Fruit fly (Drosophila melanogaster): ENCODE data around the gene CG10376.

The CG10376 gene

dm6 chr2L:18663395-18663794, 39.5 kb downstream of the CG10376 start (continued):
- TF ChIP-seq CG1621 (tag; optimal IDR thresholded peaks at IDR 0.05) (no peak), CG10669 (GFP tag; optimal IDR thresholded peaks at IDR 0.05) (no peak), CG8319 (GFP tag; optimal IDR thresholded peaks at IDR 0.05) (no peak), svp (GFP tag) (peak; percentile 70), Sox15 (GFP tag; optimal IDR thresholded peaks at IDR 0.05) (no peak), CG6854 (GFP tag; optimal IDR thresholded peaks at IDR 0.05) (no peak), achi (GFP tag; optimal IDR thresholded peaks at IDR 0.05) (no peak), Sox14 (GFP tag; optimal IDR thresholded peaks at IDR 0.05) (peak; percentile 19), dsx (GFP tag; optimal IDR thresholded peaks at IDR 0.05; ENCODE audit: poor library complexity, severe bottlenecking) (no peak), vri (GFP tag; optimal IDR thresholded peaks at IDR 0.05) (no peak), CG6276 (GFP tag; optimal IDR thresholded peaks at IDR 0.05) (peak; percentile 22), CG6808 (GFP tag; optimal IDR thresholded peaks at IDR 0.05) (no peak), CG6792 (GFP tag; optimal IDR thresholded peaks at IDR 0.05) (no peak), fd85E (GFP tag; optimal IDR thresholded peaks at IDR 0.05) (no peak), Hr39 (GFP tag; optimal IDR thresholded peaks at IDR 0.05) (no peak), fkh (GFP tag; optimal IDR thresholded peaks at IDR 0.05) (no peak), CG3919 (GFP tag; optimal IDR thresholded peaks at IDR 0.05) (peak; percentile 18)

- TF ChIP-seq Ets96B (tag; optimal IDR thresholded peaks at IDR 0.05) (no peak), CG10631 (GFP tag; optimal IDR thresholded peaks at IDR 0.05) (no peak), CG6163 (GFP tag; IDR thresholded peaks at IDR 0.05) (no peak), Hr4 (GFP tag; optimal IDR thresholded peaks at IDR 0.05) (peak; percentile 1), Eip78C (GFP tag) (peak; percentile 61), CG11294 (GFP tag; IDR thresholded peaks at IDR 0.05) (no peak)
Observed at dm6 chr2L:18658108-18658507, 44.8 kb downstream of the CG10376 start.

dm6 chr2L:18656691-18657237, 46.1 kb downstream of the CG10376 start:
- TF ChIP-seq spab (GFP tag; optimal IDR thresholded peaks at IDR 0.05) (no peak), dsx (GFP tag; optimal IDR thresholded peaks at IDR 0.05; ENCODE audit: poor library complexity, severe bottlenecking) (no peak), Eip78C (GFP tag) (peak; percentile 20), fkh (GFP tag; optimal IDR thresholded peaks at IDR 0.05) (no peak), CG6792 (GFP tag; optimal IDR thresholded peaks at IDR 0.05) (no peak), CG11294 (GFP tag; IDR thresholded peaks at IDR 0.05) (no peak), Hr4 (GFP tag; optimal IDR thresholded peaks at IDR 0.05) (no peak), Ets21C (GFP tag; optimal IDR thresholded peaks at IDR 0.05) (no peak), CG6854 (GFP tag; optimal IDR thresholded peaks at IDR 0.05) (no peak), CG32006 (GFP tag; optimal IDR thresholded peaks at IDR 0.05) (peak; percentile 6), CG6808 (GFP tag; optimal IDR thresholded peaks at IDR 0.05) (no peak), CG3032 (tag; optimal IDR thresholded peaks at IDR 0.05) (no peak), svp (GFP tag) (peak; percentile 25), vri (GFP tag; optimal IDR thresholded peaks at IDR 0.05) (no peak), CG15336 (GFP tag; IDR thresholded peaks at IDR 0.05) (no peak), pdm3 (GFP tag; optimal IDR thresholded peaks at IDR 0.05) (no peak), ss (GFP tag; optimal IDR thresholded peaks at IDR 0.05) (no peak), eg (GFP tag; IDR thresholded peaks at IDR 0.05) (peak; percentile 22; the same call in 1 of the 3 replicates), acj6 (GFP tag; optimal IDR thresholded peaks at IDR 0.05) (no peak), CG10669 (GFP tag; optimal IDR thresholded peaks at IDR 0.05) (no peak)

- no peak for TF ChIP-seq CG11294 (GFP tag; IDR thresholded peaks at IDR 0.05)
- peak; percentile 81 for TF ChIP-seq Met (GFP tag; optimal IDR thresholded peaks at IDR 0.05)
- no peak for TF ChIP-seq fd85E (GFP tag; optimal IDR thresholded peaks at IDR 0.05)
- TF ChIP-seq topi (GFP tag; optimal IDR thresholded peaks at IDR 0.05) = peak; percentile 95
- TF ChIP-seq CG6854 (GFP tag; optimal IDR thresholded peaks at IDR 0.05) = no peak
- TF ChIP-seq Gug (GFP tag; IDR thresholded peaks at IDR 0.05) = peak; percentile 35; the same call in 1 of the 2 replicates
- peak; percentile 61 for TF ChIP-seq Eip93F (GFP tag; optimal IDR thresholded peaks at IDR 0.05)
- TF ChIP-seq acj6 (GFP tag; optimal IDR thresholded peaks at IDR 0.05) = peak; percentile 83
- TF ChIP-seq Sox15 (GFP tag; optimal IDR thresholded peaks at IDR 0.05) = peak; percentile 70
- no peak for TF ChIP-seq fkh (GFP tag; optimal IDR thresholded peaks at IDR 0.05)
- TF ChIP-seq esn (GFP tag; optimal IDR thresholded peaks at IDR 0.05) = peak; percentile 90
- peak; percentile 92 for TF ChIP-seq Smox (GFP tag; optimal IDR thresholded peaks at IDR 0.05)
- TF ChIP-seq CG6163 (GFP tag; IDR thresholded peaks at IDR 0.05) = peak; percentile 84
- TF ChIP-seq vri (GFP tag; optimal IDR thresholded peaks at IDR 0.05) = peak; percentile 86
- peak; percentile 85 for TF ChIP-seq achi (GFP tag; optimal IDR thresholded peaks at IDR 0.05)
- TF ChIP-seq CG7368 (GFP tag; optimal IDR thresholded peaks at IDR 0.05) = peak; percentile 73
- TF ChIP-seq spab (GFP tag; optimal IDR thresholded peaks at IDR 0.05) = peak; percentile 79
- peak; percentile 48 for TF ChIP-seq CG9139 (GFP tag; optimal IDR thresholded peaks at IDR 0.05)
- TF ChIP-seq CG8632 (GFP tag; optimal IDR thresholded peaks at IDR 0.05) = peak; percentile 61
- TF ChIP-seq CG34406 (GFP tag; optimal IDR thresholded peaks at IDR 0.05) = peak; percentile 82
- TF ChIP-seq CG8319 (GFP tag; optimal IDR thresholded peaks at IDR 0.05) = peak; percentile 78
- TF ChIP-seq fd59A (GFP tag; optimal IDR thresholded peaks at IDR 0.05) = peak; percentile 70
- TF ChIP-seq OdsH (GFP tag; optimal IDR thresholded peaks at IDR 0.05) = peak; percentile 80
- TF ChIP-seq Ets21C (GFP tag; optimal IDR thresholded peaks at IDR 0.05) = peak; percentile 90
Observed at dm6 chr2L:18653328-18653675, 49.6 kb downstream of the CG10376 start.
